Fruit fly (Drosophila melanogaster) whole organism, embryonic: ENCODE data around the gene CG10283.

Experiments
- BtbVII ChIP-seq: fragments of 200-800 bp; sonication (Bioruptor generic); optimal IDR thresholded peaks from 3 replicates; lab custom pipeline; 2017; ENCODE audit warnings: missing biosample characterization, mild to moderate bottlenecking, missing genetic modification characterization
- CG10274 ChIP-seq: fragments of 200-800 bp; sonication (Bioruptor generic); optimal IDR thresholded peaks from 3 replicates; lab custom pipeline; 2017; ENCODE audit warnings: missing biosample characterization, mild to moderate bottlenecking, missing genetic modification characterization
- CG10366 ChIP-seq: fragments of 200-800 bp; sonication (Bioruptor generic); IDR thresholded peaks from 2 replicates; pipeline ENCODE4 v1.3.6; 2022; ENCODE audit warnings: missing biosample characterization, missing genetic modification characterization
- CG10654 ChIP-seq: fragments of 200-800 bp; sonication (Bioruptor generic); optimal IDR thresholded peaks from 2 replicates; lab custom pipeline; 2016; ENCODE audit warnings: missing biosample characterization, missing genetic modification characterization
- CG11398 ChIP-seq: fragments of 200-800 bp; sonication (Bioruptor generic); optimal IDR thresholded peaks from 2 replicates; lab custom pipeline; 2016; ENCODE audit warnings: missing biosample characterization, missing genetic modification characterization
- CG13296 ChIP-seq: fragments of 200-800 bp; sonication (Bioruptor generic); optimal IDR thresholded peaks from 3 replicates; lab custom pipeline; 2018; ENCODE audit warnings: missing biosample characterization, mild to moderate bottlenecking, missing genetic modification characterization
- CG15011 ChIP-seq: fragments of 200-800 bp; sonication (Bioruptor generic); optimal IDR thresholded peaks from 3 replicates; lab custom pipeline; 2018; ENCODE audit warnings: missing biosample characterization, mild to moderate bottlenecking, missing genetic modification characterization
- CG1603 ChIP-seq: fragments of 200-800 bp; sonication (Bioruptor generic); optimal IDR thresholded peaks from 2 replicates; lab custom pipeline; 2019; ENCODE audit warnings: missing biosample characterization, mild to moderate bottlenecking, missing genetic modification characterization, moderate library complexity
- CG2120 ChIP-seq: fragments of 200-800 bp; sonication (Bioruptor generic); optimal IDR thresholded peaks from 3 replicates; lab custom pipeline; 2016; ENCODE audit warnings: missing biosample characterization, missing genetic modification characterization
- CG3163 ChIP-seq: fragments of 200-800 bp; sonication (Bioruptor generic); optimal IDR thresholded peaks from 3 replicates; lab custom pipeline; 2016; ENCODE audit warnings: missing biosample characterization, missing genetic modification characterization
- CG4282 ChIP-seq: fragments of 200-800 bp; sonication (Bioruptor generic); optimal IDR thresholded peaks from 2 replicates; lab custom pipeline; 2016; ENCODE audit warnings: missing biosample characterization, missing genetic modification characterization
- CG6683 ChIP-seq: fragments of 200-800 bp; sonication (Bioruptor generic); optimal IDR thresholded peaks from 2 replicates; lab custom pipeline; 2017; ENCODE audit warnings: missing biosample characterization, mild to moderate bottlenecking, missing genetic modification characterization, missing genetic modification reagents
- CG7928 ChIP-seq: fragments of 200-800 bp; sonication (Bioruptor generic); optimal IDR thresholded peaks from 2 replicates; lab custom pipeline; 2017; ENCODE audit warnings: missing biosample characterization, mild to moderate bottlenecking, missing genetic modification characterization
- CG7987 ChIP-seq: fragments of 200-800 bp; sonication (Bioruptor generic); optimal IDR thresholded peaks from 2 replicates; lab custom pipeline; 2018; ENCODE audit warnings: missing biosample characterization, mild to moderate bottlenecking, missing genetic modification characterization, moderate library complexity
- CG8290 ChIP-seq, 3 experiments: fragments of 200-800 bp; sonication (Bioruptor generic); optimal IDR thresholded peaks; 2 replicates each; lab custom pipeline; 2016 to 2019; ENCODE audit warnings: missing biosample characterization in 3 of 3, missing genetic modification characterization in 3 of 3, mild to moderate bottlenecking in 2 of 3, moderate library complexity in 1 of 3
- CG9609 ChIP-seq: fragments of 200-800 bp; sonication (Bioruptor generic); optimal IDR thresholded peaks from 3 replicates; lab custom pipeline; 2016; ENCODE audit warnings: missing biosample characterization, missing genetic modification characterization
- CTCF ChIP-seq: fragments of 200-800 bp; sonication (Bioruptor generic); optimal IDR thresholded peaks from 2 replicates; lab custom pipeline; 2017; ENCODE audit warnings: missing biosample characterization, mild to moderate bottlenecking, missing genetic modification characterization, moderate library complexity
- Chrac-16 ChIP-seq: fragments of 200-800 bp; sonication (Bioruptor generic); optimal IDR thresholded peaks from 3 replicates; lab custom pipeline; 2016; ENCODE audit warnings: missing biosample characterization, missing genetic modification characterization
- Gug ChIP-seq: fragments of 200-800 bp; sonication (Bioruptor generic); IDR thresholded peaks from 4 replicates; pipeline ENCODE4 v1.3.6; 2022; ENCODE audit warnings: missing biosample characterization, missing genetic modification characterization
- MBD-R2 ChIP-seq: fragments of 200-800 bp; sonication (Bioruptor generic); IDR thresholded peaks from 2 replicates; pipeline ENCODE4 v1.3.6; 2022; ENCODE audit warnings: missing biosample characterization, missing genetic modification characterization
- NC2α ChIP-seq: fragments of 200-800 bp; sonication (Bioruptor generic); optimal IDR thresholded peaks from 2 replicates; lab custom pipeline; 2016; ENCODE audit warnings: missing biosample characterization, missing genetic modification characterization
- Neu2 ChIP-seq: fragments of 200-800 bp; sonication (Bioruptor generic); optimal IDR thresholded peaks from 3 replicates; lab custom pipeline; 2016; ENCODE audit warnings: missing biosample characterization, missing genetic modification characterization, borderline replicate concordance
- Nf-YB ChIP-seq: fragments of 200-800 bp; sonication (Bioruptor generic); optimal IDR thresholded peaks from 3 replicates; lab custom pipeline; 2019; ENCODE audit warnings: missing biosample characterization, mild to moderate bottlenecking, missing genetic modification characterization, moderate library complexity
- Optix ChIP-seq: fragments of 200-800 bp; sonication (Bioruptor generic); IDR thresholded peaks from 3 replicates; pipeline ENCODE4 v1.3.6; 2022; ENCODE audit warnings: missing biosample characterization, missing genetic modification characterization
- Ptx1 ChIP-seq: fragments of 200-800 bp; sonication (Bioruptor generic); IDR thresholded peaks from 2 replicates; pipeline ENCODE4 v1.3.6; 2022; ENCODE audit warnings: missing biosample characterization, missing genetic modification characterization
- Trl ChIP-seq, 3 experiments: fragments of >200 bp in 2 of 3; fragments of 200-800 bp in 1 of 3; sonication (Bioruptor generic) in 1 of 3; optimal IDR thresholded peaks; 2 replicates in 1 of 3; 3 replicates in 2 of 3; lab custom pipeline; 2016 to 2017; ENCODE audit warnings: missing biosample characterization in 1 of 3, missing genetic modification characterization in 1 of 3
- abd-A ChIP-seq: fragments of 200-800 bp; sonication (Bioruptor generic); optimal IDR thresholded peaks from 3 replicates; lab custom pipeline; 2019; ENCODE audit warnings: missing biosample characterization, mild to moderate bottlenecking, missing genetic modification characterization, moderate library complexity
- bcd ChIP-seq: fragments of 200-800 bp; sonication (Bioruptor generic); optimal IDR thresholded peaks from 2 replicates; lab custom pipeline; 2017; ENCODE audit warnings: missing biosample characterization, mild to moderate bottlenecking, missing genetic modification characterization
- br ChIP-seq: fragments of >200 bp; optimal IDR thresholded peaks from 2 replicates; lab custom pipeline; 2017
- bsh ChIP-seq, 2 experiments: fragments of 200-800 bp; sonication (Bioruptor generic); optimal IDR thresholded peaks; 2 replicates each; lab custom pipeline; 2017 to 2018; ENCODE audit warnings: mild to moderate bottlenecking in 2 of 2, missing biosample characterization in 2 of 2, missing genetic modification characterization in 2 of 2, moderate library complexity in 1 of 2
- croc ChIP-seq: fragments of 200-800 bp; sonication (Bioruptor generic); conservative IDR thresholded peaks from 3 replicates; pipeline ENCODE4 v1.3.6; 2022; ENCODE audit warnings: missing biosample characterization, missing genetic modification characterization
- da ChIP-seq: fragments of 200-800 bp; sonication (Bioruptor generic); optimal IDR thresholded peaks from 2 replicates; lab custom pipeline; 2016; ENCODE audit warnings: missing biosample characterization, missing genetic modification characterization
- danr ChIP-seq: fragments of 200-800 bp; sonication (Bioruptor generic); IDR thresholded peaks from 2 replicates; pipeline ENCODE4 v1.3.6; 2022; ENCODE audit warnings: missing biosample characterization, missing genetic modification characterization
- exex ChIP-seq: fragments of 200-800 bp; sonication (Bioruptor generic); optimal IDR thresholded peaks from 4 replicates; lab custom pipeline; 2018; ENCODE audit warnings: missing biosample characterization, mild to moderate bottlenecking, missing genetic modification characterization, moderate library complexity
- fd102C ChIP-seq: fragments of 200-800 bp; sonication (Bioruptor generic); optimal IDR thresholded peaks from 2 replicates; lab custom pipeline; 2018; ENCODE audit warnings: missing biosample characterization, mild to moderate bottlenecking, missing genetic modification characterization, moderate library complexity
- fd3F ChIP-seq: fragments of 200-800 bp; sonication (Bioruptor generic); optimal IDR thresholded peaks from 2 replicates; lab custom pipeline; 2018; ENCODE audit warnings: missing biosample characterization, mild to moderate bottlenecking, missing genetic modification characterization, moderate library complexity
- fd96Cb ChIP-seq: fragments of 200-800 bp; sonication (Bioruptor generic); optimal IDR thresholded peaks from 2 replicates; lab custom pipeline; 2018; ENCODE audit warnings: missing biosample characterization, mild to moderate bottlenecking, missing genetic modification characterization, moderate library complexity
- hb ChIP-seq: fragments of 200-800 bp; sonication (Bioruptor generic); IDR thresholded peaks from 3 replicates; pipeline ENCODE4 v1.3.6; 2022; ENCODE audit warnings: missing biosample characterization, missing genetic modification characterization; ENCODE audit not compliant: partially characterized antibody
- insv ChIP-seq, 2 experiments: fragments of 200-800 bp; sonication (Bioruptor generic); optimal IDR thresholded peaks; 3 replicates each; lab custom pipeline; 2016 to 2018; ENCODE audit warnings: missing biosample characterization in 2 of 2, missing genetic modification characterization in 2 of 2
- knrl ChIP-seq: fragments of 200-800 bp; sonication (Bioruptor generic); IDR thresholded peaks from 3 replicates; pipeline ENCODE4 v1.3.6; 2022; ENCODE audit warnings: missing biosample characterization, missing genetic modification characterization; ENCODE audit not compliant: partially characterized antibody
- nom ChIP-seq: fragments of 200-800 bp; sonication (Bioruptor generic); optimal IDR thresholded peaks from 2 replicates; lab custom pipeline; 2017; ENCODE audit warnings: missing biosample characterization, missing genetic modification characterization, mild to moderate bottlenecking, moderate library complexity, missing genetic modification reagents
- pho ChIP-seq: fragments of 200-800 bp; sonication (Bioruptor generic); optimal IDR thresholded peaks from 2 replicates; lab custom pipeline; 2016; ENCODE audit warnings: missing biosample characterization, missing genetic modification characterization
- phol ChIP-seq: fragments of 200-800 bp; sonication (Bioruptor generic); optimal IDR thresholded peaks from 3 replicates; lab custom pipeline; 2018; ENCODE audit warnings: missing biosample characterization, mild to moderate bottlenecking, missing genetic modification characterization, moderate library complexity
- prd ChIP-seq, 3 experiments: fragments of >200 bp in 2 of 3; fragments of 200-800 bp in 1 of 3; sonication (Bioruptor generic) in 1 of 3; optimal IDR thresholded peaks in 2 of 3; IDR thresholded peaks in 1 of 3; 2 replicates in 2 of 3; 3 replicates in 1 of 3; pipeline versions ENCODE4 v1.3.6 to Lab custom; 2017 to 2022; ENCODE audit warnings: missing biosample characterization in 1 of 3, missing genetic modification characterization in 1 of 3
- ranshi ChIP-seq: fragments of 200-800 bp; sonication (Bioruptor generic); IDR thresholded peaks from 2 replicates; pipeline ENCODE4 v1.3.6; 2022; ENCODE audit warnings: missing biosample characterization, missing genetic modification characterization
- salm ChIP-seq: fragments of 200-800 bp; sonication (Bioruptor generic); optimal IDR thresholded peaks from 2 replicates; lab custom pipeline; 2018; ENCODE audit warnings: missing biosample characterization, mild to moderate bottlenecking, missing genetic modification characterization
- sens-2 ChIP-seq: fragments of 200-800 bp; sonication (Bioruptor generic); IDR thresholded peaks from 2 replicates; pipeline ENCODE4 v1.3.6; 2022; ENCODE audit warnings: missing biosample characterization, missing genetic modification characterization
- ssp ChIP-seq: fragments of 200-800 bp; sonication (Bioruptor generic); IDR thresholded peaks from 2 replicates; pipeline ENCODE4 v1.3.6; 2022; ENCODE audit warnings: missing biosample characterization, missing genetic modification characterization
- tna ChIP-seq: fragments of 200-800 bp; sonication (Bioruptor generic); IDR thresholded peaks from 2 replicates; pipeline ENCODE4 v1.3.6; 2022; ENCODE audit warnings: missing biosample characterization, missing genetic modification characterization; ENCODE audit not compliant: partially characterized antibody
- wdn ChIP-seq: fragments of 200-800 bp; sonication (Bioruptor generic); IDR thresholded peaks from 2 replicates; pipeline ENCODE4 v1.3.6; 2022; ENCODE audit warnings: missing biosample characterization, missing genetic modification characterization
- zen ChIP-seq: fragments of 200-800 bp; sonication (Bioruptor generic); optimal IDR thresholded peaks from 3 replicates; lab custom pipeline; 2018; ENCODE audit warnings: missing biosample characterization, mild to moderate bottlenecking, missing genetic modification characterization, moderate library complexity

CG10283 gene

dm6 chr2L:18496834-18497233 lies 12.5 kb upstream of the CG10283 start (continued):
- TF ChIP-seq CG8290 (GFP tag; optimal IDR thresholded peaks at IDR 0.05; lab: Kevin White, UChicago) = no peak
- TF ChIP-seq CG8290 (tag; optimal IDR thresholded peaks at IDR 0.05; lab: Kevin White, UChicago) = no peak
- no peak for TF ChIP-seq CG1603 (tag; lab: Kevin White, UChicago)
- TF ChIP-seq CG7928 (GFP tag; lab: Kevin White, UChicago) = no peak
- TF ChIP-seq CG9609 = no peak
- no peak for TF ChIP-seq BtbVII (GFP tag; lab: Kevin White, UChicago)
- no peak for TF ChIP-seq insv (GFP tag; optimal IDR thresholded peaks at IDR 0.05; lab: Kevin White, UChicago)
- no peak for TF ChIP-seq fd96Cb (tag; lab: Kevin White, UChicago)
- peak in 1 of 2 experiments; percentile 53 for TF ChIP-seq bsh (GFP tag; optimal IDR thresholded peaks at IDR 0.05; lab: Kevin White, UChicago)
- TF ChIP-seq CG15011 (GFP tag; lab: Kevin White, UChicago) = no peak
- no peak for TF ChIP-seq ssp (GFP tag; lab: Robert Waterston, UW)
- no peak for TF ChIP-seq abd-A (tag; lab: Kevin White, UChicago)
- peak; percentile 38 for TF ChIP-seq zen (tag; lab: Kevin White, UChicago)
- no peak for TF ChIP-seq danr (GFP tag; lab: Robert Waterston, UW)
- TF ChIP-seq CG11398 (GFP tag; lab: Kevin White, UChicago) = no peak
- TF ChIP-seq CG7987 (GFP tag; lab: Kevin White, UChicago) = no peak
- TF ChIP-seq ranshi (GFP tag; lab: Robert Waterston, UW) = no peak
- TF ChIP-seq Gug (GFP tag; lab: Robert Waterston, UW) = no peak
- TF ChIP-seq fd102C (GFP tag; lab: Kevin White, UChicago) = no peak
- TF ChIP-seq fd3F (GFP tag; lab: Kevin White, UChicago) = no peak
- no peak for TF ChIP-seq prd (optimal IDR thresholded peaks at IDR 0.05; lab: Kevin White, UChicago)
- TF ChIP-seq prd (GFP tag; IDR thresholded peaks at IDR 0.05; lab: Robert Waterston, UW) = no peak; the same call in 2 of the 3 replicates
- TF ChIP-seq Neu2 (GFP tag; lab: Kevin White, UChicago) = no peak
- TF ChIP-seq CG10654 = no peak
- no peak for TF ChIP-seq salm (tag; lab: Kevin White, UChicago)
- no peak for TF ChIP-seq sens-2 (GFP tag; lab: Robert Waterston, UW)
- no peak for TF ChIP-seq CG10274 (GFP tag; lab: Kevin White, UChicago)
- no peak for TF ChIP-seq tna
- TF ChIP-seq Ptx1 (GFP tag; lab: Robert Waterston, UW) = no peak
- no peak for TF ChIP-seq Trl (optimal IDR thresholded peaks at IDR 0.05; lab: Kevin White, UChicago)
- no peak for TF ChIP-seq Trl (GFP tag; optimal IDR thresholded peaks at IDR 0.05; lab: Kevin White, UChicago)
- TF ChIP-seq CG2120 = no peak
- no peak for TF ChIP-seq exex (tag; lab: Kevin White, UChicago)
- no peak for TF ChIP-seq pho
- no peak for TF ChIP-seq Nf-YB (GFP tag; lab: Kevin White, UChicago)
- TF ChIP-seq da (GFP tag; lab: Kevin White, UChicago) = no peak
- no peak for TF ChIP-seq MBD-R2
- no peak for TF ChIP-seq CTCF
- TF ChIP-seq NC2α (GFP tag; lab: Kevin White, UChicago) = no peak
- TF ChIP-seq nom (GFP tag; lab: Kevin White, UChicago) = no peak
- no peak for TF ChIP-seq br (lab: Kevin White, UChicago)
- no peak for TF ChIP-seq wdn (GFP tag; lab: Robert Waterston, UW)
- no peak for TF ChIP-seq CG13296 (GFP tag; lab: Kevin White, UChicago)
- no peak for TF ChIP-seq CG10366 (GFP tag; lab: Robert Waterston, UW)
- TF ChIP-seq bcd (GFP tag; lab: Kevin White, UChicago) = no peak
- TF ChIP-seq CG3163 (GFP tag; lab: Kevin White, UChicago) = no peak
- no peak for TF ChIP-seq hb (GFP tag; lab: Robert Waterston, UW)
- TF ChIP-seq croc = no peak
- TF ChIP-seq Optix = no peak
- no peak for TF ChIP-seq CG4282 (GFP tag; lab: Kevin White, UChicago)
- no peak for TF ChIP-seq phol
- TF ChIP-seq knrl (GFP tag; lab: Robert Waterston, UW) = no peak
- TF ChIP-seq CG6683 (GFP tag; lab: Kevin White, UChicago) = no peak
- no peak for TF ChIP-seq Chrac-16 (GFP tag; lab: Kevin White, UChicago)
